Worm (Caenorhabditis elegans) whole organism, late embryonic: ENCODE measurements around the gene srx-104.

Experiments used
- C38D4.7 ChIP-seq: fragments of 200-800 bp; sonication (Bioruptor generic); optimal IDR thresholded peaks from 2 replicates; lab custom pipeline; 2018; ENCODE audit warnings: mild to moderate bottlenecking, missing genetic modification characterization, moderate library complexity, missing compliant biosample characterization
- F13H6.1 ChIP-seq: sonication (generic microtip); optimal IDR thresholded peaks from 2 replicates; lab custom pipeline; 2016; ENCODE audit warnings: missing genetic modification characterization, missing compliant biosample characterization
- K09A11.1 ChIP-seq: sonication (generic microtip); optimal IDR thresholded peaks from 2 replicates; lab custom pipeline; 2017; ENCODE audit warnings: antibody characterized with exemption, mild to moderate bottlenecking, missing genetic modification characterization, missing compliant biosample characterization; ENCODE audit not compliant: insufficient read depth
- ama-1 ChIP-seq: fragments of 150-350 bp; optimal IDR thresholded peaks from 2 replicates; lab custom pipeline; 2014
- ceh-18 ChIP-seq: sonication (generic microtip); optimal IDR thresholded peaks from 2 replicates; lab custom pipeline; 2016; ENCODE audit warnings: missing genetic modification characterization, missing compliant biosample characterization
- ceh-19 ChIP-seq: fragments of 200-800 bp; sonication (Bioruptor generic); optimal IDR thresholded peaks from 2 replicates; lab custom pipeline; 2018; ENCODE audit warnings: mild to moderate bottlenecking, missing genetic modification characterization, missing compliant biosample characterization
- ceh-22 ChIP-seq: sonication (generic microtip); optimal IDR thresholded peaks from 2 replicates; lab custom pipeline; 2017; ENCODE audit warnings: missing biosample characterization, missing genetic modification characterization
- ceh-30 ChIP-seq: fragments of 150-350 bp; optimal IDR thresholded peaks from 2 replicates; lab custom pipeline; 2014; ENCODE audit warnings: missing biosample characterization, missing genetic modification characterization
- ceh-48 ChIP-seq: sonication (generic microtip); optimal IDR thresholded peaks from 2 replicates; lab custom pipeline; 2016; ENCODE audit warnings: missing genetic modification characterization, inconsistent platforms, missing compliant biosample characterization
- ceh-6 ChIP-seq: fragments of 200-800 bp; sonication (Bioruptor generic); optimal IDR thresholded peaks from 2 replicates; lab custom pipeline; 2018; ENCODE audit warnings: mild to moderate bottlenecking, missing genetic modification characterization, missing compliant biosample characterization
- ceh-9 ChIP-seq: sonication (generic microtip); optimal IDR thresholded peaks from 2 replicates; lab custom pipeline; 2016; ENCODE audit warnings: mild to moderate bottlenecking, missing genetic modification characterization, inconsistent platforms, missing compliant biosample characterization
- che-1 ChIP-seq: sonication (generic microtip); optimal IDR thresholded peaks from 2 replicates; lab custom pipeline; 2016; ENCODE audit warnings: mild to moderate bottlenecking, missing genetic modification characterization, missing compliant biosample characterization
- dve-1 ChIP-seq: sonication (generic microtip); optimal IDR thresholded peaks from 2 replicates; lab custom pipeline; 2017; ENCODE audit warnings: antibody characterized with exemption, mild to moderate bottlenecking, missing genetic modification characterization, missing compliant biosample characterization
- elt-2 ChIP-seq: sonication (generic microtip); optimal IDR thresholded peaks from 2 replicates; lab custom pipeline; 2016; ENCODE audit warnings: missing genetic modification reagents, missing genetic modification characterization, missing compliant biosample characterization
- elt-4 ChIP-seq: sonication (generic microtip); optimal IDR thresholded peaks from 2 replicates; lab custom pipeline; 2016; ENCODE audit warnings: missing genetic modification characterization, missing compliant biosample characterization
- eyg-1 ChIP-seq: sonication (generic microtip); optimal IDR thresholded peaks from 2 replicates; lab custom pipeline; 2016; ENCODE audit warnings: missing genotype, missing genetic modification characterization, missing compliant biosample characterization
- fax-1 ChIP-seq: sonication (generic microtip); optimal IDR thresholded peaks from 2 replicates; lab custom pipeline; 2016; ENCODE audit warnings: missing genotype, missing genetic modification characterization, missing compliant biosample characterization
- fkh-10 ChIP-seq: fragments of 150-350 bp; optimal IDR thresholded peaks from 2 replicates; lab custom pipeline; 2014; ENCODE audit warnings: missing biosample characterization, missing genetic modification reagents, missing genetic modification characterization
- gmeb-2 ChIP-seq: sonication (generic microtip); optimal IDR thresholded peaks from 2 replicates; lab custom pipeline; 2016; ENCODE audit warnings: missing genetic modification characterization, inconsistent platforms, missing compliant biosample characterization
- hlh-15 ChIP-seq: sonication (generic microtip); optimal IDR thresholded peaks from 2 replicates; lab custom pipeline; 2016; ENCODE audit warnings: missing genetic modification characterization, missing compliant biosample characterization
- hlh-30 ChIP-seq: sonication (generic microtip); optimal IDR thresholded peaks from 2 replicates; lab custom pipeline; 2017; ENCODE audit warnings: antibody characterized with exemption, missing genetic modification characterization, missing compliant biosample characterization; ENCODE audit not compliant: insufficient read depth
- madf-2 ChIP-seq: sonication (generic microtip); optimal IDR thresholded peaks from 2 replicates; lab custom pipeline; 2017; ENCODE audit warnings: missing genetic modification characterization, missing compliant biosample characterization
- mec-3 ChIP-seq: sonication (generic microtip); optimal IDR thresholded peaks from 2 replicates; lab custom pipeline; 2016; ENCODE audit warnings: borderline replicate concordance, missing genetic modification characterization, missing compliant biosample characterization
- nhr-232 ChIP-seq: sonication (generic microtip); optimal IDR thresholded peaks from 2 replicates; lab custom pipeline; 2016; ENCODE audit warnings: missing genetic modification characterization, missing compliant biosample characterization
- odd-2 ChIP-seq: sonication (generic microtip); optimal IDR thresholded peaks from 2 replicates; lab custom pipeline; 2017; ENCODE audit warnings: antibody characterized with exemption, mild to moderate bottlenecking, missing genetic modification characterization, missing compliant biosample characterization
- pha-4 ChIP-seq: fragments of 150-350 bp; optimal IDR thresholded peaks from 2 replicates; lab custom pipeline; 2018; ENCODE audit warnings: missing biosample characterization, missing genetic modification reagents, missing genetic modification characterization
- pros-1 ChIP-seq: fragments of 150-350 bp; optimal IDR thresholded peaks from 2 replicates; lab custom pipeline; 2014; ENCODE audit warnings: missing biosample characterization, missing genetic modification reagents, missing genetic modification characterization
- ref-2 ChIP-seq: sonication (generic microtip); optimal IDR thresholded peaks from 2 replicates; lab custom pipeline; 2016; ENCODE audit warnings: missing genetic modification characterization, missing compliant biosample characterization
- rnt-1 ChIP-seq: sonication (generic microtip); optimal IDR thresholded peaks from 2 replicates; lab custom pipeline; 2016; ENCODE audit warnings: missing genetic modification characterization, missing compliant biosample characterization
- sox-2 ChIP-seq: fragments of 200-800 bp; sonication (Bioruptor generic); IDR thresholded peaks from 2 replicates; pipeline ENCODE4 v1.3.6; 2022; ENCODE audit warnings: missing genetic modification reagents, missing genetic modification characterization, missing compliant biosample characterization
- tbx-2 ChIP-seq: sonication (generic microtip); optimal IDR thresholded peaks from 2 replicates; lab custom pipeline; 2016; ENCODE audit warnings: missing genetic modification characterization, missing compliant biosample characterization
- ttx-3 ChIP-seq: sonication (generic microtip); optimal IDR thresholded peaks from 2 replicates; lab custom pipeline; 2016; ENCODE audit warnings: missing genetic modification reagents, missing genetic modification characterization, missing compliant biosample characterization
- ztf-16 ChIP-seq: sonication (generic microtip); optimal IDR thresholded peaks from 2 replicates; lab custom pipeline; 2017; ENCODE audit warnings: missing genetic modification characterization, missing compliant biosample characterization

The srx-104 gene

DNA sequence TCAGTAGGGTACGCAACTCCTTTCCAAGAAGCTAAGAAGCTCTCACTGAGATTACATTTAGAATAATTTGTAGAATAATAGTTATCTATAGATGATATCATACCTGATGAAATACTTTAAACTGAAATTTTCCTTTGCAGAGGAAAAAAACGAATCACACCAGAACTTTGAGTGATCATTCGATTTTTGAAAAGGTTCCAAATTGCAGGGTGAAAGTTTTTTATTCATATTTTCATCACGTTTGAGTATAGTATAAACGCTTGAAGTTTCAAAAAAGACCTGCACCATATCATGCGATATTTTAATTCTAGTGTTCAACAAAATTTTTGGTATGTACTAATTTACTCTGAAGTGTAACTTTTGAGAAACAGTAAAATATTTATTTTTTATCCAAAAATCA, 15.1 kb upstream of the srx-104 start, which contains the start of gene srh-100:
Gene srh-100 (minus strand): TSS at position 101 of the 400 bp plus-strand sequence.
- TF ChIP-seq gmeb-2 (no peak), elt-2 (tag; lab: Kevin White, UChicago) (no peak), elt-4 (tag; lab: Kevin White, UChicago) (no peak), pha-4 (no peak), madf-2 (tag; lab: Kevin White, UChicago) (no peak), dve-1 (tag; lab: Kevin White, UChicago) (no peak), nhr-232 (no peak), C38D4.7 (GFP tag; lab: Kevin White, UChicago) (no peak), K09A11.1 (tag; lab: Kevin White, UChicago) (no peak), ceh-22 (tag; lab: Kevin White, UChicago) (no peak), ceh-9 (tag; lab: Kevin White, UChicago) (no peak), ama-1 (lab: Kevin White, UChicago) (no peak), hlh-15 (tag; lab: Kevin White, UChicago) (no peak), rnt-1 (tag; lab: Kevin White, UChicago) (no peak), ceh-18 (tag; lab: Kevin White, UChicago) (no peak), mec-3 (tag; lab: Kevin White, UChicago) (no peak), fkh-10 (GFP tag; lab: Kevin White, UChicago) (no peak)

- TF ChIP-seq fkh-10 (GFP tag; lab: Kevin White, UChicago) (no peak), hlh-30 (tag; lab: Kevin White, UChicago) (no peak), ceh-48 (no peak), ttx-3 (tag; lab: Kevin White, UChicago) (no peak), eyg-1 (tag; lab: Kevin White, UChicago) (no peak), ztf-16 (tag; lab: Kevin White, UChicago) (no peak), mec-3 (tag; lab: Kevin White, UChicago) (no peak)
These were observed 11.6 kb upstream of the srx-104 start, which contains the start of gene fbxc-53 for ce11 chrII:3711047-3711446. Gene fbxc-53 (plus strand): TSS chrII:3711291.

ce11 chrII:3709255-3709654, 9.8 kb upstream of the srx-104 start, which contains the start of gene srx-110:
Gene srx-110 (plus strand): TSS chrII:3709555.
- no peak for TF ChIP-seq tbx-2

DNA sequence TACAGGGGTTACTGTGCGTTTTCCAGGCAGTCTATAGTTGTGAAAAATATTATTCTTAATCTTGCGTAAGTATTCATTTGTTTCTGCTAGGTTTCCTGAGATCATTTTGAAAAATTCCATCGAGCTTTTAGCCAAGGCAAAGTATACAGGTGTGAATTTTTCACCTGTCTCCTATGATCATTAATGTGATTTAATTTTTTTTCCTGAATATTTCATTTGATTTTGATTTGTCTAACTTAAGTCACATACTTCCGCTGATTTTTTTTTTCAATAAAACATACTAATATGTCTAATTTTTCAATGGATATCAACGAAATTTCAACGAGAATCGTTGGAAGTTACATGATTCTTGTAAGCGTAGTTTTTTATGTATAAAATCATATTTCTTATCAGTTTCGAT, 5.8 kb upstream of the srx-104 start, which contains the start of gene srx-108:
Gene srx-108 (plus strand): TSS at position 301 of the 400 bp plus-strand sequence.
- TF ChIP-seq mec-3 (tag; lab: Kevin White, UChicago) = no peak
- TF ChIP-seq fax-1 (tag; lab: Kevin White, UChicago) = no peak
- TF ChIP-seq C38D4.7 (GFP tag; lab: Kevin White, UChicago) = no peak
- TF ChIP-seq pros-1 = no peak
- TF ChIP-seq F13H6.1 (tag; lab: Kevin White, UChicago) = no peak
- no peak for TF ChIP-seq sox-2 (GFP tag; lab: Robert Waterston, UW)

- TF ChIP-seq ceh-30 (no peak), C38D4.7 (GFP tag; lab: Kevin White, UChicago) (no peak), fkh-10 (GFP tag; lab: Kevin White, UChicago) (no peak), hlh-30 (tag; lab: Kevin White, UChicago) (no peak), ceh-6 (GFP tag; lab: Kevin White, UChicago) (no peak), hlh-15 (tag; lab: Kevin White, UChicago) (no peak), ceh-19 (GFP tag; lab: Kevin White, UChicago) (no peak), che-1 (tag; lab: Kevin White, UChicago) (no peak), ref-2 (tag; lab: Kevin White, UChicago) (no peak), odd-2 (tag; lab: Kevin White, UChicago) (no peak)
These were observed 1.8 kb upstream of the srx-104 start, which contains the start of gene srx-105 for ce11 chrII:3701305-3701704. Gene srx-105 (minus strand): TSS chrII:3701405.
